Worm (Caenorhabditis elegans) whole organism, L1 larva: Measurements from ENCODE around the gene B0524.3.

Source experiments
- dpl-1 ChIP-seq, 3 experiments: fragments of 150-350 bp in 2 of 3; sonication (generic microtip) in 1 of 3; optimal IDR thresholded peaks; 2 replicates each; lab custom pipeline; 2014 to 2017; ENCODE audit warnings: missing biosample characterization in 3 of 3, missing genetic modification characterization in 3 of 3, missing genetic modification reagents in 3 of 3
- nhr-90 ChIP-seq: sonication (generic microtip); optimal IDR thresholded peaks from 2 replicates; lab custom pipeline; 2016; ENCODE audit warnings: mild to moderate bottlenecking, missing genetic modification characterization, missing compliant biosample characterization; ENCODE audit not compliant: poor library complexity

DNA sequence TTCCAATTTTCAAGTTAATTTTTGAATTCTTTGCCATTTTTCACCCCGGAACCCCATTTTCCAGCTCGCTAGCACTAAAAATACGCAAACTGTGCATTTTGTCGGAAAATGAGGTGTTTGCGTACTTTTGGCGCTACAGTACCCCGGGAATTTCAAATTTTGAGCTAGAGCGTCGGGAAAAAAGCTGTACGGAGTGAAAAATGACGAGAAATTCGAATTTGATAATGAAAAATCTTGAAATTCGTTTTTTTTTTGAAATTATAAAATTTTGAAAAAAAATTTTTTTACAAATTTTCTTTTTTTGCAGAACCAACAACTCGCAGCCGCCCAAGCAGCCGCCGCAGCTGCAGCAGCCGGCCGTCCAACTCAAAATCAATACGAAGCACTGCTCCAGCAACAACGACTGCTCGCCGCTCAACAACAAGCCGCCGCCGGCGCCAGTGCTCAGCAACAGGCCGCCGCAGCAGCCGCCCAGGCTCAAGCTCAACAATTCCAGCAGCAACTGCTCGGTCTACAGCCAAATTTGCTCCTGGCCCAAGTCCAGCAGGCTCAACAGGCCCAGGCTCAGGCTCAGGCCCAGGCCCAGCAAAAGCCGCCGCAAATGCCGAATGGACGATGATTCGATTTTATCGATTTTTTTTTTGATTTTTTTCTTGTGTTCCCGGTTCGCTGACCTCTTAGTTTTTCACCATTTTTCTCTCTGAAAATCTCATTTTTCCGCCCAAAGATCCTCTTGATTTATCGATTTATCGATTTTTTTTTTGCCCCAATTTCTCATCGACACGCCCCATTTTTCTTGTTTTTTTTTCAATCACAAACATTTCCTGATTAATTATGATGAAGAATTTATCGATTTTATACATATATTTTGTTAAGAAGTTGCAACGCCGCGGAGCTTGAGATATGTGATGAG is 51.5 kb downstream of the B0524.3 start:
- TF ChIP-seq dpl-1 (GFP tag; optimal IDR thresholded peaks at IDR 0.05; lab: Kevin White, UChicago): no peak
- TF ChIP-seq nhr-90 (tag; lab: Kevin White, UChicago): no peak
